Worm (Caenorhabditis elegans): ENCODE results near the gene nhr-35.

ce11 chrX:4544543-4544942, 12.1 kb downstream of the nhr-35 start, which contains the start of gene C07A12.2:
- TF ChIP-seq pha-4 (tag; optimal IDR thresholded peaks at IDR 0.05) (no peak), drap-1 (GFP tag; optimal IDR thresholded peaks at IDR 0.05) (no peak), cnd-1 (tag; optimal IDR thresholded peaks at IDR 0.05) (no peak), ceh-83 (GFP tag; optimal IDR thresholded peaks at IDR 0.05) (no peak)
